Worm (Caenorhabditis elegans) whole organism, late embryonic: Measurements from ENCODE around the gene srw-87.
A peak's percentile ranks its signal among the peaks of the same experiment; 100 is the strongest.

ENCODE experiments used
- C38D4.7 ChIP-seq: fragments of 200-800 bp; sonication (Bioruptor generic); optimal IDR thresholded peaks from 2 replicates; lab custom pipeline; 2018; ENCODE audit warnings: mild to moderate bottlenecking, missing genetic modification characterization, moderate library complexity, missing compliant biosample characterization
- K09A11.1 ChIP-seq: sonication (generic microtip); optimal IDR thresholded peaks from 2 replicates; lab custom pipeline; 2017; ENCODE audit warnings: antibody characterized with exemption, mild to moderate bottlenecking, missing genetic modification characterization, missing compliant biosample characterization; ENCODE audit not compliant: insufficient read depth
- T23F11.4 ChIP-seq: fragments of 200-800 bp; sonication (Bioruptor generic); optimal IDR thresholded peaks from 2 replicates; lab custom pipeline; 2018; ENCODE audit warnings: mild to moderate bottlenecking, missing genetic modification characterization, missing compliant biosample characterization
- ahr-1 ChIP-seq: sonication (generic microtip); optimal IDR thresholded peaks from 2 replicates; lab custom pipeline; 2016; ENCODE audit warnings: missing genetic modification characterization, missing compliant biosample characterization
- ceh-14 ChIP-seq: sonication (generic microtip); optimal IDR thresholded peaks from 2 replicates; lab custom pipeline; 2016; ENCODE audit warnings: missing genotype, missing genetic modification characterization, missing compliant biosample characterization
- ceh-2 ChIP-seq: sonication (generic microtip); optimal IDR thresholded peaks from 2 replicates; lab custom pipeline; 2016; ENCODE audit warnings: missing genotype, missing genetic modification characterization, missing compliant biosample characterization
- ceh-22 ChIP-seq: sonication (generic microtip); optimal IDR thresholded peaks from 2 replicates; lab custom pipeline; 2017; ENCODE audit warnings: missing biosample characterization, missing genetic modification characterization
- ceh-24 ChIP-seq: sonication (generic microtip); optimal IDR thresholded peaks from 2 replicates; lab custom pipeline; 2016; ENCODE audit warnings: mild to moderate bottlenecking, missing genetic modification characterization, missing compliant biosample characterization
- ceh-45 ChIP-seq: fragments of 200-800 bp; sonication (Bioruptor generic); IDR thresholded peaks from 2 replicates; pipeline ENCODE4 v1.3.6; 2022; ENCODE audit warnings: missing genetic modification reagents, missing genetic modification characterization, missing compliant biosample characterization
- ceh-48 ChIP-seq: sonication (generic microtip); optimal IDR thresholded peaks from 2 replicates; lab custom pipeline; 2016; ENCODE audit warnings: missing genetic modification characterization, inconsistent platforms, missing compliant biosample characterization
- ceh-6 ChIP-seq: fragments of 200-800 bp; sonication (Bioruptor generic); optimal IDR thresholded peaks from 2 replicates; lab custom pipeline; 2018; ENCODE audit warnings: mild to moderate bottlenecking, missing genetic modification characterization, missing compliant biosample characterization
- dmd-4 ChIP-seq: sonication (generic microtip); optimal IDR thresholded peaks from 2 replicates; lab custom pipeline; 2016; ENCODE audit warnings: borderline replicate concordance, missing genetic modification characterization, missing compliant biosample characterization
- elt-2 ChIP-seq: sonication (generic microtip); optimal IDR thresholded peaks from 2 replicates; lab custom pipeline; 2016; ENCODE audit warnings: missing genetic modification reagents, missing genetic modification characterization, missing compliant biosample characterization
- ets-4 ChIP-seq: sonication (generic microtip); optimal IDR thresholded peaks from 2 replicates; lab custom pipeline; 2016; ENCODE audit warnings: missing genetic modification characterization, missing compliant biosample characterization
- eyg-1 ChIP-seq: sonication (generic microtip); optimal IDR thresholded peaks from 2 replicates; lab custom pipeline; 2016; ENCODE audit warnings: missing genotype, missing genetic modification characterization, missing compliant biosample characterization
- hlh-13 ChIP-seq: fragments of 200-800 bp; sonication (Bioruptor generic); optimal IDR thresholded peaks from 2 replicates; lab custom pipeline; 2018; ENCODE audit warnings: mild to moderate bottlenecking, missing genetic modification characterization, missing compliant biosample characterization
- hlh-15 ChIP-seq: sonication (generic microtip); optimal IDR thresholded peaks from 2 replicates; lab custom pipeline; 2016; ENCODE audit warnings: missing genetic modification characterization, missing compliant biosample characterization
- hlh-8 ChIP-seq: sonication (generic microtip); optimal IDR thresholded peaks from 2 replicates; lab custom pipeline; 2016; ENCODE audit warnings: missing genotype, missing genetic modification characterization, missing compliant biosample characterization
- lim-6 ChIP-seq: sonication (generic microtip); optimal IDR thresholded peaks from 2 replicates; lab custom pipeline; 2016; ENCODE audit warnings: missing genetic modification characterization, missing compliant biosample characterization
- lin-11 ChIP-seq: fragments of 200-800 bp; sonication (Bioruptor generic); optimal IDR thresholded peaks from 2 replicates; lab custom pipeline; 2018; ENCODE audit warnings: mild to moderate bottlenecking, missing genetic modification characterization, missing compliant biosample characterization
- madf-2 ChIP-seq: sonication (generic microtip); optimal IDR thresholded peaks from 2 replicates; lab custom pipeline; 2017; ENCODE audit warnings: missing genetic modification characterization, missing compliant biosample characterization
- mec-3 ChIP-seq: sonication (generic microtip); optimal IDR thresholded peaks from 2 replicates; lab custom pipeline; 2016; ENCODE audit warnings: borderline replicate concordance, missing genetic modification characterization, missing compliant biosample characterization
- nfya-1 ChIP-seq: sonication (generic microtip); optimal IDR thresholded peaks from 2 replicates; lab custom pipeline; 2017; ENCODE audit warnings: missing genetic modification characterization, mild to moderate bottlenecking, missing compliant biosample characterization, antibody characterized with exemption, moderate library complexity
- nhr-11 ChIP-seq: fragments of 150-350 bp; optimal IDR thresholded peaks from 2 replicates; lab custom pipeline; 2014; ENCODE audit warnings: missing biosample characterization, missing genetic modification characterization
- npax-4 ChIP-seq: sonication (generic microtip); optimal IDR thresholded peaks from 2 replicates; lab custom pipeline; 2016; ENCODE audit warnings: missing genetic modification characterization, missing compliant biosample characterization
- odd-2 ChIP-seq: sonication (generic microtip); optimal IDR thresholded peaks from 2 replicates; lab custom pipeline; 2017; ENCODE audit warnings: antibody characterized with exemption, mild to moderate bottlenecking, missing genetic modification characterization, missing compliant biosample characterization
- pag-3 ChIP-seq: sonication (generic microtip); optimal IDR thresholded peaks from 2 replicates; lab custom pipeline; 2016; ENCODE audit warnings: missing compliant biosample characterization, missing genetic modification characterization, borderline replicate concordance
- pat-9 ChIP-seq: fragments of 200-800 bp; sonication (Bioruptor generic); optimal IDR thresholded peaks from 2 replicates; lab custom pipeline; 2018; ENCODE audit warnings: mild to moderate bottlenecking, missing genetic modification characterization, moderate library complexity, missing compliant biosample characterization
- pax-1 ChIP-seq: fragments of 150-350 bp; optimal IDR thresholded peaks from 2 replicates; lab custom pipeline; 2014; ENCODE audit warnings: missing biosample characterization, missing genetic modification characterization
- sdc-2 ChIP-seq: sonication (generic microtip); optimal IDR thresholded peaks from 2 replicates; lab custom pipeline; 2016; ENCODE audit warnings: missing genotype, missing genetic modification characterization, missing compliant biosample characterization
- sox-2 ChIP-seq: fragments of 200-800 bp; sonication (Bioruptor generic); IDR thresholded peaks from 2 replicates; pipeline ENCODE4 v1.3.6; 2022; ENCODE audit warnings: missing genetic modification reagents, missing genetic modification characterization, missing compliant biosample characterization
- sox-4 ChIP-seq: sonication (generic microtip); optimal IDR thresholded peaks from 2 replicates; lab custom pipeline; 2017; ENCODE audit warnings: mild to moderate bottlenecking, missing genetic modification characterization, inconsistent platforms, missing compliant biosample characterization
- syd-9 ChIP-seq: sonication (generic microtip); optimal IDR thresholded peaks from 2 replicates; lab custom pipeline; 2016; ENCODE audit warnings: mild to moderate bottlenecking, missing genetic modification characterization, moderate library complexity, missing compliant biosample characterization
- tbx-2 ChIP-seq: sonication (generic microtip); optimal IDR thresholded peaks from 2 replicates; lab custom pipeline; 2016; ENCODE audit warnings: missing genetic modification characterization, missing compliant biosample characterization
- tbx-7 ChIP-seq: sonication (generic microtip); optimal IDR thresholded peaks from 2 replicates; lab custom pipeline; 2016; ENCODE audit warnings: missing genotype, missing genetic modification characterization, missing compliant biosample characterization
- ttx-3 ChIP-seq: sonication (generic microtip); optimal IDR thresholded peaks from 2 replicates; lab custom pipeline; 2016; ENCODE audit warnings: missing genetic modification reagents, missing genetic modification characterization, missing compliant biosample characterization
- unc-42 ChIP-seq: sonication (generic microtip); optimal IDR thresholded peaks from 2 replicates; lab custom pipeline; 2016; ENCODE audit warnings: missing genotype, missing genetic modification characterization, missing compliant biosample characterization
- unc-55 ChIP-seq: sonication (generic microtip); optimal IDR thresholded peaks from 2 replicates; lab custom pipeline; 2017; ENCODE audit warnings: missing biosample characterization, missing genetic modification reagents, missing genetic modification characterization
- unc-86 ChIP-seq: sonication (generic microtip); optimal IDR thresholded peaks from 2 replicates; lab custom pipeline; 2016; ENCODE audit warnings: missing genetic modification characterization, missing compliant biosample characterization
- zip-5 ChIP-seq: sonication (generic microtip); optimal IDR thresholded peaks from 2 replicates; lab custom pipeline; 2016; ENCODE audit warnings: missing genetic modification characterization, missing compliant biosample characterization
- ztf-16 ChIP-seq: sonication (generic microtip); optimal IDR thresholded peaks from 2 replicates; lab custom pipeline; 2017; ENCODE audit warnings: missing genetic modification characterization, missing compliant biosample characterization

Gene srw-87

ce11 chrV:16370039-16370438 lies 33.6 kb downstream of the srw-87 start (continued):
- TF ChIP-seq lin-11 (tag; lab: Kevin White, UChicago) (peak; percentile 45), tbx-7 (tag; lab: Kevin White, UChicago) (no peak), pax-1 (tag; lab: Kevin White, UChicago) (no peak), npax-4 (tag; lab: Kevin White, UChicago) (peak; percentile 38), nfya-1 (peak; percentile 25), sox-4 (peak; percentile 47), sdc-2 (tag; lab: Kevin White, UChicago) (peak; percentile 58), hlh-13 (peak; percentile 11), ets-4 (tag; lab: Kevin White, UChicago) (no peak), ceh-2 (tag; lab: Kevin White, UChicago) (peak; percentile 26), zip-5 (tag; lab: Kevin White, UChicago) (peak; percentile 38), hlh-8 (peak; percentile 44), ahr-1 (tag; lab: Kevin White, UChicago) (no peak), ceh-6 (GFP tag; lab: Kevin White, UChicago) (peak; percentile 71), dmd-4 (tag; lab: Kevin White, UChicago) (no peak), ttx-3 (tag; lab: Kevin White, UChicago) (peak; percentile 44), elt-2 (tag; lab: Kevin White, UChicago) (peak; percentile 61), ceh-14 (peak; percentile 29), mec-3 (tag; lab: Kevin White, UChicago) (no peak), unc-86 (tag; lab: Kevin White, UChicago) (peak; percentile 45), sox-2 (GFP tag; lab: Robert Waterston, UW) (peak; percentile 6; the same call in 1 of the 2 replicates), nhr-11 (tag; lab: Kevin White, UChicago) (no peak), hlh-15 (tag; lab: Kevin White, UChicago) (peak; percentile 34), tbx-2 (tag; lab: Kevin White, UChicago) (peak; percentile 71), C38D4.7 (GFP tag; lab: Kevin White, UChicago) (peak; percentile 34), ceh-48 (no peak), ceh-45 (GFP tag; lab: Robert Waterston, UW) (peak; percentile 54; the same call in 1 of the 2 replicates), T23F11.4 (no peak), unc-55 (GFP tag; lab: Kevin White, UChicago) (no peak), ceh-22 (tag; lab: Kevin White, UChicago) (no peak), madf-2 (tag; lab: Kevin White, UChicago) (peak; percentile 54), syd-9 (peak; percentile 48), ztf-16 (tag; lab: Kevin White, UChicago) (peak; percentile 61), unc-42 (peak; percentile 41), ceh-24 (tag; lab: Kevin White, UChicago) (no peak), odd-2 (no peak), lim-6 (tag; lab: Kevin White, UChicago) (no peak), K09A11.1 (no peak), pag-3 (tag; lab: Kevin White, UChicago) (peak; percentile 21), eyg-1 (tag; lab: Kevin White, UChicago) (peak; percentile 59)
- TF ChIP-seq, all 69 proteins: peak for 50

DNA sequence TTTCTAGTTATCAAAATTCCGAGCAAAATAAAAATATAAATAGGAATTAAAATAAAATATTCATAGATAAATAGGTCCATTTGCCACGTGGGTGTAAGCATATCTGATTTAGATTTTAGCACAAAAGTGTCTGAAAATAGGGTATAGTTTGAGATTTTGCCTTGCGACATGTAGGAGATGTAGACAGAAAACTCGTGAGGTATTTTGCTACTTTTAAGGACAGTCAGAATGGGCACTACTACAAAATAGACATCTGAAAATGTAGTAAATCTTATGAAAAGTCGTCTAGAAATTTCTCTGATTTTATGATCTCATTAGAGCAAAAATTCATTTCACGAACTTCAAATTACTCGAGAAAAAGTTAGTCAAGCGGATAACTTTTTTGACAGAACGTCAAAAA lies 38.2 kb downstream of the srw-87 start, which contains the start of gene srv-34:
srv-34 (minus strand) TSS at position 101 of the 400 bp plus-strand sequence.
- TF ChIP-seq elt-2 (tag; lab: Kevin White, UChicago) (no peak), pat-9 (no peak)
